Worm (Caenorhabditis elegans) whole organism, L4/young adult: ENCODE results near the gene tac-1.

Experiments used
- W03F9.2 ChIP-seq: fragments of 150-350 bp; optimal IDR thresholded peaks from 2 replicates; lab custom pipeline; 2014; ENCODE audit warnings: missing biosample characterization, missing genetic modification characterization
- dao-5 ChIP-seq: sonication (generic microtip); optimal IDR thresholded peaks from 2 replicates; lab custom pipeline; 2016; ENCODE audit warnings: missing genotype, missing genetic modification characterization, moderate library complexity, missing compliant biosample characterization
- him-1 ChIP-seq: sonication (generic microtip); optimal IDR thresholded peaks from 2 replicates; lab custom pipeline; 2016; ENCODE audit warnings: missing genotype, missing genetic modification reagents, missing genetic modification characterization, missing compliant biosample characterization

ce11 chrII:14704204-14704603 lies 49.5 kb downstream of the tac-1 start:
- no peak for TF ChIP-seq W03F9.2 (tag; lab: Kevin White, UChicago)
- no peak for TF ChIP-seq dao-5
- no peak for TF ChIP-seq him-1
